Fruit fly (Drosophila melanogaster) whole organism: ENCODE data around the gene CG34342.

Source experiments
- CG8478 ChIP-seq: fragments of >200 bp; optimal IDR thresholded peaks from 2 replicates; lab custom pipeline; 2018; ENCODE audit warnings: inconsistent platforms
- EcR ChIP-seq, 2 experiments: fragments of >200 bp; optimal IDR thresholded peaks; 2 replicates each; lab custom pipeline; 2017; ENCODE audit warnings: missing biosample characterization in 2 of 2, missing genetic modification characterization in 2 of 2, missing genetic modification reagents in 2 of 2
- pan ChIP-seq: fragments of >200 bp; optimal IDR thresholded peaks from 2 replicates; lab custom pipeline; 2017
- psq ChIP-seq: fragments of >200 bp; optimal IDR thresholded peaks from 2 replicates; lab custom pipeline; 2017
- usp ChIP-seq: fragments of >200 bp; optimal IDR thresholded peaks from 2 replicates; lab custom pipeline; 2017; ENCODE audit warnings: missing biosample characterization, missing genetic modification characterization, mixed read lengths

DNA sequence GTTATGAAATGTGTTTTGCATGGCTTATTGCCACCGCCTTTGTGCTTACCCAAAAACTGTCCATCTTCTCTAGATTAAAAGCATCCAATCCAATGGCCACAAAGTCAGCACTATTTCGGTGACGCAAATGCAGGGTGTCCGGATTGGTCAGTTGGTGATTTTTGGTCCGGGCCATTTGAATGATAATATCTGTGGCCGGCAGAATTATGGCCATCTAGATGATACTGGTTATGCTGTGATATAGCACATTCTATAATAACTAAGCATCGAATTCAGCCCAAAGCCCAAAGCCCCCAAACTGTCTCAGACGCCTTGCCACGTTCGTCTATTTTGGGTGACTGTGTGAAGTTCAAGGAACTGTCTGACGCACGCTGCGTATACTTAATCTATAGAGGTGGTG is 45.5 kb upstream of the CG34342 start:
- TF ChIP-seq usp (GFP tag; lab: Kevin White, UChicago): no peak
- TF ChIP-seq pan (lab: Kevin White, UChicago): no peak
- TF ChIP-seq psq (lab: Kevin White, UChicago): no peak
- TF ChIP-seq EcR (GFP tag; optimal IDR thresholded peaks at IDR 0.05; lab: Kevin White, UChicago): no peak
- TF ChIP-seq CG8478 (lab: Kevin White, UChicago): no peak
